Worm (Caenorhabditis elegans) whole organism, young adult: ENCODE data around the gene K10D11.2.

ENCODE experiments used
- F37B4.10 ChIP-seq: fragments of 200-800 bp; sonication (Bioruptor generic); IDR thresholded peaks from 2 replicates; pipeline ENCODE4 v1.3.6; 2022; ENCODE audit warnings: missing genetic modification characterization, missing compliant biosample characterization
- die-1 ChIP-seq: sonication (generic microtip); optimal IDR thresholded peaks from 2 replicates; lab custom pipeline; 2016; ENCODE audit warnings: missing genotype, mild to moderate bottlenecking, missing genetic modification characterization, missing compliant biosample characterization
- madf-3 ChIP-seq: fragments of 200-800 bp; sonication (Bioruptor generic); IDR thresholded peaks from 2 replicates; pipeline ENCODE4 v1.3.6; 2022; ENCODE audit warnings: missing genetic modification reagents, missing genetic modification characterization, missing compliant biosample characterization
- snpc-4 ChIP-seq, 5 experiments: fragments of 150-350 bp in 1 of 5; sonication (generic microtip) in 4 of 5; optimal IDR thresholded peaks; 2 replicates each; lab custom pipeline; 2014 to 2018; ENCODE audit warnings: missing genetic modification characterization in 5 of 5, missing biosample characterization in 3 of 5, antibody characterized with exemption in 2 of 5, mild to moderate bottlenecking in 2 of 5, missing compliant biosample characterization in 2 of 5, missing genotype in 2 of 5, moderate library complexity in 2 of 5, missing genetic modification reagents in 1 of 5
- unc-62 ChIP-seq: fragments of 150-350 bp; optimal IDR thresholded peaks from 2 replicates; lab custom pipeline; 2014; ENCODE audit warnings: missing biosample characterization, missing genetic modification reagents, missing genetic modification characterization

DNA sequence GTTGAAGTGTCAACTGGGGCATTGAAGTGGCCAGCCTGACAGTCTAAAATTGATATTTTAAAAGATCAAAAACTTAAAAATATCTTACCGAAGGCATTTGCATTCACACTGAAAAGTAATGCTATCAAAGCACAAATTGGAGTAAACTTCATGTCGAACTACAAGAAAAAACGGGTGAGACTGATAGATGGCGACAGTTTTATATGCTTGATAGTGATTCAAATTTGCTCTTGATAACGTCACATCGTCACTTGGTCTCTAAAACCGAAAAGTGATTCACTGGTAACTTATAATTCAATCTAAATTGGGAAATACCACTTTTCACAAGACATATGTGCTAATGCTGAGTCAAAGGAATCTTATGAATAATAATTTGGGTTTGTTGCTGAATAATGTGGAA lies 12.8 kb downstream of the K10D11.2 start, which contains the start of gene K10D11.5:
- TF ChIP-seq F37B4.10 (no peak), snpc-4 (GFP tag; optimal IDR thresholded peaks at IDR 0.05; lab: Kevin White, UChicago) (no peak), snpc-4 (tag; optimal IDR thresholded peaks at IDR 0.05; lab: Kevin White, UChicago) (no peak), unc-62 (GFP tag; lab: Kevin White, UChicago) (no peak), madf-3 (no peak), die-1 (tag; lab: Kevin White, UChicago) (no peak)
